Fruit fly (Drosophila melanogaster): ENCODE results near the gene CG10650.
A peak's percentile ranks its signal among the peaks of the same experiment; 100 is the strongest.

The CG10650 gene

dm6 chr2L:18966214-18966556 is 29.5 kb downstream of the CG10650 start (continued):
- TF ChIP-seq Dip2 (GFP tag; IDR thresholded peaks at IDR 0.05) (no peak), abd-A (tag; optimal IDR thresholded peaks at IDR 0.05) (no peak), Adf1 (GFP tag; IDR thresholded peaks at IDR 0.05) (peak; percentile 77), jigr1 (GFP tag; IDR thresholded peaks at IDR 0.05) (peak; percentile 40; the same call in 2 of the 3 replicates), CG9797 (GFP tag; optimal IDR thresholded peaks at IDR 0.05) (no peak), CG11093 (GFP tag; IDR thresholded peaks at IDR 0.05) (peak; percentile 69; the same call in 2 of the 3 replicates), chn (GFP tag; optimal IDR thresholded peaks at IDR 0.05) (no peak), lab (GFP tag; optimal IDR thresholded peaks at IDR 0.05) (peak; percentile 95), CG3995 (GFP tag; optimal IDR thresholded peaks at IDR 0.05) (no peak), CG11398 (GFP tag; optimal IDR thresholded peaks at IDR 0.05) (no peak), insv (GFP tag; optimal IDR thresholded peaks at IDR 0.05) (no peak), CTCF (GFP tag; optimal IDR thresholded peaks at IDR 0.05) (no peak), Dad (GFP tag; optimal IDR thresholded peaks at IDR 0.05) (peak; percentile 13), cato (GFP tag; optimal IDR thresholded peaks at IDR 0.05; ENCODE audit: borderline replicate concordance) (no peak), dm (GFP tag; optimal IDR thresholded peaks at IDR 0.05) (no peak), CG31224 (GFP tag; IDR thresholded peaks at IDR 0.05) (peak; percentile 92), Elba2 (GFP tag; optimal IDR thresholded peaks at IDR 0.05) (peak; percentile 13), gce (GFP tag; IDR thresholded peaks at IDR 0.05) (peak; percentile 65; the same call in 1 of the 3 replicates), amos (GFP tag; IDR thresholded peaks at IDR 0.05; ENCODE audit: partially characterized antibody) (no peak), CkIIα-i1 (GFP tag; IDR thresholded peaks at IDR 0.05) (peak; percentile 67; the same call in 1 of the 2 replicates), NC2α (GFP tag; optimal IDR thresholded peaks at IDR 0.05) (no peak), Atf6 (GFP tag; IDR thresholded peaks at IDR 0.05) (peak; percentile 96), CG34376 (GFP tag; optimal IDR thresholded peaks at IDR 0.05) (peak; percentile 68), H2.0 (GFP tag; IDR thresholded peaks at IDR 0.05) (peak; percentile 88), Atf-2 (GFP tag; optimal IDR thresholded peaks at IDR 0.05) (peak; percentile 16), yki (optimal IDR thresholded peaks at IDR 0.05) (no peak), kay (GFP tag; optimal IDR thresholded peaks at IDR 0.05) (no peak), Scr (GFP tag; IDR thresholded peaks at IDR 0.05; ENCODE audit: partially characterized antibody) (no peak), Nf-YB (GFP tag; optimal IDR thresholded peaks at IDR 0.05) (peak; percentile 8), CG2116 (GFP tag; optimal IDR thresholded peaks at IDR 0.05) (no peak), CG1024 (GFP tag; IDR thresholded peaks at IDR 0.05) (peak; percentile 48), Pdp1 (GFP tag; optimal IDR thresholded peaks at IDR 0.05) (peak; percentile 21 to 61), cas (GFP tag; IDR thresholded peaks at IDR 0.05) (peak; percentile 86), PHDP (tag; optimal IDR thresholded peaks at IDR 0.05) (peak; percentile 84), nerfin-2 (GFP tag; IDR thresholded peaks at IDR 0.05; ENCODE audit: partially characterized antibody) (no peak), CG18262 (tag; optimal IDR thresholded peaks at IDR 0.05) (peak; percentile 71), slou (GFP tag; optimal IDR thresholded peaks at IDR 0.05) (peak; percentile 63), CG11723 (GFP tag; optimal IDR thresholded peaks at IDR 0.05) (no peak), Taf1 (GFP tag; IDR thresholded peaks at IDR 0.05) (peak; percentile 95), CG10274 (GFP tag; optimal IDR thresholded peaks at IDR 0.05) (peak; percentile 56), Dek (tag; optimal IDR thresholded peaks at IDR 0.05) (peak; percentile 85), caup (GFP tag; optimal IDR thresholded peaks at IDR 0.05; ENCODE audit: severe bottlenecking) (peak; percentile 81), tgo (GFP tag; IDR thresholded peaks at IDR 0.05) (peak; percentile 90), dan (GFP tag; IDR thresholded peaks at IDR 0.05) (peak; percentile 49), CG18011 (GFP tag; optimal IDR thresholded peaks at IDR 0.05) (peak; percentile 31), Sin3A (optimal IDR thresholded peaks at IDR 0.05) (no peak), CG15011 (GFP tag; optimal IDR thresholded peaks at IDR 0.05) (peak; percentile 27), stwl (tag; optimal IDR thresholded peaks at IDR 0.05) (peak; percentile 6), stc (GFP tag; IDR thresholded peaks at IDR 0.05) (peak; percentile 81), H15 (GFP tag; IDR thresholded peaks at IDR 0.05) (peak; percentile 81), Xbp1 (GFP tag; optimal IDR thresholded peaks at IDR 0.05) (peak; percentile 73), CG17568 (GFP tag; optimal IDR thresholded peaks at IDR 0.05) (peak; percentile 63), CG15601 (tag; optimal IDR thresholded peaks at IDR 0.05) (no peak)

All from whole organism, embryonic.